Worm (Caenorhabditis elegans): ENCODE results near the gene Y45F10D.2.

DNA sequence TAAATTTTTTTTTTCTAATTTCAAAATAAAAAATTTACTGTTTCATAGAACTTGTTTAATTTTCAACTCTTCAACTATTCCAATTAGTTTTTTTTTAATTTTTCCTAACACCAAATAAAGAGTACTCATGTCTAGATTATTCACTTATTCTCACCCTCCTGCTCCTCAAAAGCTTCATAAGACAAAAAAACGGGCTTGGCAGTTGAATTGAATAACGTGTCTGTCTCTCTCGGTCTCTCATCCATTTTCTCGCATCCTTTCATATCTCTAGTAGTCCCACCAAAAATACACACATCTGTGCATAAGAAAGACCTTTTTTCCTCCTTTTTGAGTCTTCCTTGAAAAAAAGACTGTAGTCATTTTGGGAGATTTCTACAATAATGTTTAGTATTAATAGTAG lies 11.0 kb downstream of the Y45F10D.2 start:
- TF ChIP-seq aly-2 (tag; optimal IDR thresholded peaks at IDR 0.05) (no peak), fos-1 (tag; optimal IDR thresholded peaks at IDR 0.05) (no peak), mdt-29 (GFP tag; IDR thresholded peaks at IDR 0.05) (no peak), ceh-20 (GFP tag; IDR thresholded peaks at IDR 0.05) (no peak), Y75B8A.6 (GFP tag; IDR thresholded peaks at IDR 0.05) (no peak), mep-1 (tag; optimal IDR thresholded peaks at IDR 0.05) (no peak)

Data from whole organism, L4 larva.